Worm (Caenorhabditis elegans) whole organism, late embryonic: ENCODE measurements around the gene tmem-131.

Source experiments
- C08G9.2 ChIP-seq: sonication (generic microtip); optimal IDR thresholded peaks from 2 replicates; lab custom pipeline; 2016; ENCODE audit warnings: mild to moderate bottlenecking, missing genetic modification characterization, moderate library complexity, missing compliant biosample characterization
- C38D4.7 ChIP-seq: fragments of 200-800 bp; sonication (Bioruptor generic); optimal IDR thresholded peaks from 2 replicates; lab custom pipeline; 2018; ENCODE audit warnings: mild to moderate bottlenecking, missing genetic modification characterization, moderate library complexity, missing compliant biosample characterization
- K02D7.2 ChIP-seq: sonication (generic microtip); optimal IDR thresholded peaks from 2 replicates; lab custom pipeline; 2017; ENCODE audit warnings: mild to moderate bottlenecking, missing genetic modification characterization, missing compliant biosample characterization
- K09A11.1 ChIP-seq: sonication (generic microtip); optimal IDR thresholded peaks from 2 replicates; lab custom pipeline; 2017; ENCODE audit warnings: antibody characterized with exemption, mild to moderate bottlenecking, missing genetic modification characterization, missing compliant biosample characterization; ENCODE audit not compliant: insufficient read depth
- Y22D7AL.16 ChIP-seq: sonication (generic microtip); optimal IDR thresholded peaks from 2 replicates; lab custom pipeline; 2016; ENCODE audit warnings: missing genetic modification characterization, missing compliant biosample characterization
- ceh-18 ChIP-seq: sonication (generic microtip); optimal IDR thresholded peaks from 2 replicates; lab custom pipeline; 2016; ENCODE audit warnings: missing genetic modification characterization, missing compliant biosample characterization
- ceh-2 ChIP-seq: sonication (generic microtip); optimal IDR thresholded peaks from 2 replicates; lab custom pipeline; 2016; ENCODE audit warnings: missing genotype, missing genetic modification characterization, missing compliant biosample characterization
- ceh-24 ChIP-seq: sonication (generic microtip); optimal IDR thresholded peaks from 2 replicates; lab custom pipeline; 2016; ENCODE audit warnings: mild to moderate bottlenecking, missing genetic modification characterization, missing compliant biosample characterization
- ceh-45 ChIP-seq: fragments of 200-800 bp; sonication (Bioruptor generic); IDR thresholded peaks from 2 replicates; pipeline ENCODE4 v1.3.6; 2022; ENCODE audit warnings: missing genetic modification reagents, missing genetic modification characterization, missing compliant biosample characterization
- ceh-48 ChIP-seq: sonication (generic microtip); optimal IDR thresholded peaks from 2 replicates; lab custom pipeline; 2016; ENCODE audit warnings: missing genetic modification characterization, inconsistent platforms, missing compliant biosample characterization
- ceh-9 ChIP-seq: sonication (generic microtip); optimal IDR thresholded peaks from 2 replicates; lab custom pipeline; 2016; ENCODE audit warnings: mild to moderate bottlenecking, missing genetic modification characterization, inconsistent platforms, missing compliant biosample characterization
- che-1 ChIP-seq: sonication (generic microtip); optimal IDR thresholded peaks from 2 replicates; lab custom pipeline; 2016; ENCODE audit warnings: mild to moderate bottlenecking, missing genetic modification characterization, missing compliant biosample characterization
- dve-1 ChIP-seq: sonication (generic microtip); optimal IDR thresholded peaks from 2 replicates; lab custom pipeline; 2017; ENCODE audit warnings: antibody characterized with exemption, mild to moderate bottlenecking, missing genetic modification characterization, missing compliant biosample characterization
- elt-2 ChIP-seq: sonication (generic microtip); optimal IDR thresholded peaks from 2 replicates; lab custom pipeline; 2016; ENCODE audit warnings: missing genetic modification reagents, missing genetic modification characterization, missing compliant biosample characterization
- elt-4 ChIP-seq: sonication (generic microtip); optimal IDR thresholded peaks from 2 replicates; lab custom pipeline; 2016; ENCODE audit warnings: missing genetic modification characterization, missing compliant biosample characterization
- eyg-1 ChIP-seq: sonication (generic microtip); optimal IDR thresholded peaks from 2 replicates; lab custom pipeline; 2016; ENCODE audit warnings: missing genotype, missing genetic modification characterization, missing compliant biosample characterization
- fax-1 ChIP-seq: sonication (generic microtip); optimal IDR thresholded peaks from 2 replicates; lab custom pipeline; 2016; ENCODE audit warnings: missing genotype, missing genetic modification characterization, missing compliant biosample characterization
- fkh-10 ChIP-seq: fragments of 150-350 bp; optimal IDR thresholded peaks from 2 replicates; lab custom pipeline; 2014; ENCODE audit warnings: missing biosample characterization, missing genetic modification reagents, missing genetic modification characterization
- gmeb-2 ChIP-seq: sonication (generic microtip); optimal IDR thresholded peaks from 2 replicates; lab custom pipeline; 2016; ENCODE audit warnings: missing genetic modification characterization, inconsistent platforms, missing compliant biosample characterization
- hlh-13 ChIP-seq: fragments of 200-800 bp; sonication (Bioruptor generic); optimal IDR thresholded peaks from 2 replicates; lab custom pipeline; 2018; ENCODE audit warnings: mild to moderate bottlenecking, missing genetic modification characterization, missing compliant biosample characterization
- hlh-15 ChIP-seq: sonication (generic microtip); optimal IDR thresholded peaks from 2 replicates; lab custom pipeline; 2016; ENCODE audit warnings: missing genetic modification characterization, missing compliant biosample characterization
- hlh-30 ChIP-seq: sonication (generic microtip); optimal IDR thresholded peaks from 2 replicates; lab custom pipeline; 2017; ENCODE audit warnings: antibody characterized with exemption, missing genetic modification characterization, missing compliant biosample characterization; ENCODE audit not compliant: insufficient read depth
- hlh-8 ChIP-seq: sonication (generic microtip); optimal IDR thresholded peaks from 2 replicates; lab custom pipeline; 2016; ENCODE audit warnings: missing genotype, missing genetic modification characterization, missing compliant biosample characterization
- lim-6 ChIP-seq: sonication (generic microtip); optimal IDR thresholded peaks from 2 replicates; lab custom pipeline; 2016; ENCODE audit warnings: missing genetic modification characterization, missing compliant biosample characterization
- madf-2 ChIP-seq: sonication (generic microtip); optimal IDR thresholded peaks from 2 replicates; lab custom pipeline; 2017; ENCODE audit warnings: missing genetic modification characterization, missing compliant biosample characterization
- mec-3 ChIP-seq: sonication (generic microtip); optimal IDR thresholded peaks from 2 replicates; lab custom pipeline; 2016; ENCODE audit warnings: borderline replicate concordance, missing genetic modification characterization, missing compliant biosample characterization
- nfya-1 ChIP-seq: sonication (generic microtip); optimal IDR thresholded peaks from 2 replicates; lab custom pipeline; 2017; ENCODE audit warnings: missing genetic modification characterization, mild to moderate bottlenecking, missing compliant biosample characterization, antibody characterized with exemption, moderate library complexity
- nhr-11 ChIP-seq: fragments of 150-350 bp; optimal IDR thresholded peaks from 2 replicates; lab custom pipeline; 2014; ENCODE audit warnings: missing biosample characterization, missing genetic modification characterization
- nhr-232 ChIP-seq: sonication (generic microtip); optimal IDR thresholded peaks from 2 replicates; lab custom pipeline; 2016; ENCODE audit warnings: missing genetic modification characterization, missing compliant biosample characterization
- npax-4 ChIP-seq: sonication (generic microtip); optimal IDR thresholded peaks from 2 replicates; lab custom pipeline; 2016; ENCODE audit warnings: missing genetic modification characterization, missing compliant biosample characterization
- pag-3 ChIP-seq: sonication (generic microtip); optimal IDR thresholded peaks from 2 replicates; lab custom pipeline; 2016; ENCODE audit warnings: missing compliant biosample characterization, missing genetic modification characterization, borderline replicate concordance
- pat-9 ChIP-seq: fragments of 200-800 bp; sonication (Bioruptor generic); optimal IDR thresholded peaks from 2 replicates; lab custom pipeline; 2018; ENCODE audit warnings: mild to moderate bottlenecking, missing genetic modification characterization, moderate library complexity, missing compliant biosample characterization
- pha-2 ChIP-seq: sonication (generic microtip); optimal IDR thresholded peaks from 2 replicates; lab custom pipeline; 2017; ENCODE audit warnings: mild to moderate bottlenecking, missing genetic modification characterization, missing compliant biosample characterization
- pha-4 ChIP-seq: fragments of 150-350 bp; optimal IDR thresholded peaks from 2 replicates; lab custom pipeline; 2018; ENCODE audit warnings: missing biosample characterization, missing genetic modification reagents, missing genetic modification characterization
- pqm-1 ChIP-seq: sonication (generic microtip); optimal IDR thresholded peaks from 2 replicates; lab custom pipeline; 2016; ENCODE audit warnings: missing genetic modification characterization, missing compliant biosample characterization
- pros-1 ChIP-seq: fragments of 150-350 bp; optimal IDR thresholded peaks from 2 replicates; lab custom pipeline; 2014; ENCODE audit warnings: missing biosample characterization, missing genetic modification reagents, missing genetic modification characterization
- rnt-1 ChIP-seq: sonication (generic microtip); optimal IDR thresholded peaks from 2 replicates; lab custom pipeline; 2016; ENCODE audit warnings: missing genetic modification characterization, missing compliant biosample characterization
- sdc-2 ChIP-seq: sonication (generic microtip); optimal IDR thresholded peaks from 2 replicates; lab custom pipeline; 2016; ENCODE audit warnings: missing genotype, missing genetic modification characterization, missing compliant biosample characterization
- sox-2 ChIP-seq: fragments of 200-800 bp; sonication (Bioruptor generic); IDR thresholded peaks from 2 replicates; pipeline ENCODE4 v1.3.6; 2022; ENCODE audit warnings: missing genetic modification reagents, missing genetic modification characterization, missing compliant biosample characterization
- sox-4 ChIP-seq: sonication (generic microtip); optimal IDR thresholded peaks from 2 replicates; lab custom pipeline; 2017; ENCODE audit warnings: mild to moderate bottlenecking, missing genetic modification characterization, inconsistent platforms, missing compliant biosample characterization
- syd-9 ChIP-seq: sonication (generic microtip); optimal IDR thresholded peaks from 2 replicates; lab custom pipeline; 2016; ENCODE audit warnings: mild to moderate bottlenecking, missing genetic modification characterization, moderate library complexity, missing compliant biosample characterization
- tbx-7 ChIP-seq: sonication (generic microtip); optimal IDR thresholded peaks from 2 replicates; lab custom pipeline; 2016; ENCODE audit warnings: missing genotype, missing genetic modification characterization, missing compliant biosample characterization
- ttx-3 ChIP-seq: sonication (generic microtip); optimal IDR thresholded peaks from 2 replicates; lab custom pipeline; 2016; ENCODE audit warnings: missing genetic modification reagents, missing genetic modification characterization, missing compliant biosample characterization
- unc-3 ChIP-seq, 2 experiments: fragments of 200-800 bp in 1 of 2; sonication (Bioruptor generic) in 1 of 2; sonication (generic microtip) in 1 of 2; conservative IDR thresholded peaks in 1 of 2; optimal IDR thresholded peaks in 1 of 2; 2 replicates each; pipeline versions ENCODE4 v1.3.6 to Lab custom; 2016 to 2022; ENCODE audit warnings: missing compliant biosample characterization in 2 of 2, missing genetic modification characterization in 2 of 2, missing genetic modification reagents in 1 of 2
- unc-42 ChIP-seq: sonication (generic microtip); optimal IDR thresholded peaks from 2 replicates; lab custom pipeline; 2016; ENCODE audit warnings: missing genotype, missing genetic modification characterization, missing compliant biosample characterization
- unc-55 ChIP-seq: sonication (generic microtip); optimal IDR thresholded peaks from 2 replicates; lab custom pipeline; 2017; ENCODE audit warnings: missing biosample characterization, missing genetic modification reagents, missing genetic modification characterization
- ztf-16 ChIP-seq: sonication (generic microtip); optimal IDR thresholded peaks from 2 replicates; lab custom pipeline; 2017; ENCODE audit warnings: missing genetic modification characterization, missing compliant biosample characterization

tmem-131 gene

ce11 chrIII:4967236-4967635 lies 30.7 kb downstream of the tmem-131 start:
- TF ChIP-seq unc-42 (tag; lab: Kevin White, UChicago) (peak; percentile 97), ztf-16 (tag; lab: Kevin White, UChicago) (no peak)
- TF ChIP-seq, all 69 proteins: peak for 1

DNA sequence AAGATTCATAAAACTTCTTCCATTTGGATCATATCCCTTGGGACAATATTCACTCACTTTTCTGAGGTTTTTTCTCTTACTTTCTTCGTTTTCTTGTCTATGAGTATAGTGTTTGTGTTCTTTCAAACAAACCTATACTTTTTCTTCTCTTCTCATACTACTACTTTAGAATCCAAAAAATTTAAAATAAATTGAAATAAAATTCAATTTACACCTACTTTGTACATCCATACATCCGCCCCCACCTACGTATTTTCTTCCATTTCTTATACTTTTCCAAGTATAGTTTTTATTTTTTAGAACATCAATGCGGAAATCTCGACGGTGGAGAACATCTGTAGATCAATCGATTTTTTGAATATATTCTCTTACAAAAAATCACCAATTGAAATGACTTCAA lies 32.7 kb downstream of the tmem-131 start, which contains the start of gene nca-2:
Gene nca-2 (plus strand): TSS at position 301 of the 400 bp plus-strand sequence.
- TF ChIP-seq syd-9 (tag; lab: Kevin White, UChicago) (no peak), pha-4 (no peak), madf-2 (tag; lab: Kevin White, UChicago) (no peak), ceh-48 (tag; lab: Kevin White, UChicago) (no peak), hlh-13 (no peak), hlh-15 (tag; lab: Kevin White, UChicago) (no peak), pha-2 (no peak), elt-4 (no peak), K09A11.1 (tag; lab: Kevin White, UChicago) (no peak), elt-2 (tag; lab: Kevin White, UChicago) (no peak), ceh-18 (no peak), fkh-10 (GFP tag; lab: Kevin White, UChicago) (no peak), unc-3 (GFP tag; conservative IDR thresholded peaks at IDR 0.05; lab: Robert Waterston, UW) (no peak), unc-3 (tag; optimal IDR thresholded peaks at IDR 0.05; lab: Kevin White, UChicago) (no peak), C08G9.2 (tag; lab: Kevin White, UChicago) (no peak), fax-1 (tag; lab: Kevin White, UChicago) (no peak), pqm-1 (tag; lab: Kevin White, UChicago) (no peak)
- TF ChIP-seq, all 69 proteins: peak for 0

- TF ChIP-seq pag-3 (tag; lab: Kevin White, UChicago) = no peak
- TF ChIP-seq pha-2 = no peak
- peak; percentile 36 for TF ChIP-seq ttx-3 (tag; lab: Kevin White, UChicago)
- peak; percentile 50 for TF ChIP-seq sdc-2 (tag; lab: Kevin White, UChicago)
- TF ChIP-seq C38D4.7 (GFP tag; lab: Kevin White, UChicago) = no peak
- TF ChIP-seq eyg-1 (tag; lab: Kevin White, UChicago) = no peak
- no peak for TF ChIP-seq gmeb-2 (tag; lab: Kevin White, UChicago)
- TF ChIP-seq elt-2 (tag; lab: Kevin White, UChicago) = peak; percentile 61
- TF ChIP-seq K02D7.2 = no peak
- TF ChIP-seq ceh-9 (tag; lab: Kevin White, UChicago) = no peak
- peak; percentile 23 for TF ChIP-seq dve-1 (tag; lab: Kevin White, UChicago)
- no peak for TF ChIP-seq ceh-24 (tag; lab: Kevin White, UChicago)
- no peak for TF ChIP-seq hlh-8 (tag; lab: Kevin White, UChicago)
- no peak for TF ChIP-seq hlh-30 (tag; lab: Kevin White, UChicago)
- TF ChIP-seq che-1 (tag; lab: Kevin White, UChicago) = no peak
- no peak for TF ChIP-seq sox-4 (tag; lab: Kevin White, UChicago)
- TF ChIP-seq pros-1 (tag; lab: Kevin White, UChicago) = no peak
- no peak for TF ChIP-seq ceh-45 (GFP tag; lab: Robert Waterston, UW)
- TF ChIP-seq unc-55 (GFP tag; lab: Kevin White, UChicago) = peak; percentile 26
- no peak for TF ChIP-seq fkh-10 (GFP tag; lab: Kevin White, UChicago)
- TF ChIP-seq npax-4 = peak; percentile 1
- TF ChIP-seq rnt-1 (tag; lab: Kevin White, UChicago) = peak; percentile 19
- TF ChIP-seq K09A11.1 (tag; lab: Kevin White, UChicago) = no peak
- no peak for TF ChIP-seq nhr-232 (tag; lab: Kevin White, UChicago)
- peak; percentile 1 for TF ChIP-seq ceh-2 (tag; lab: Kevin White, UChicago)
- TF ChIP-seq nfya-1 (tag; lab: Kevin White, UChicago) = peak; percentile 82
- TF ChIP-seq tbx-7 (tag; lab: Kevin White, UChicago) = peak; percentile 44
- no peak for TF ChIP-seq ztf-16 (tag; lab: Kevin White, UChicago)
- no peak for TF ChIP-seq hlh-13
- TF ChIP-seq Y22D7AL.16 = peak; percentile 16
- no peak for TF ChIP-seq lim-6
- TF ChIP-seq mec-3 (tag; lab: Kevin White, UChicago) = no peak
- TF ChIP-seq sox-2 = peak; percentile 48
- TF ChIP-seq nhr-11 = no peak
- no peak for TF ChIP-seq pat-9 (tag; lab: Kevin White, UChicago)
- peak; percentile 81 for TF ChIP-seq ceh-48 (tag; lab: Kevin White, UChicago)
- TF ChIP-seq syd-9 (tag; lab: Kevin White, UChicago) = no peak
Observed at ce11 chrIII:4962886-4963285, 35.1 kb downstream of the tmem-131 start, which contains the start of gene C27F2.9. Gene C27F2.9 (minus strand): TSS chrIII:4963044.
